Worm (Caenorhabditis elegans): ENCODE data around the gene fbxa-7.

DNA sequence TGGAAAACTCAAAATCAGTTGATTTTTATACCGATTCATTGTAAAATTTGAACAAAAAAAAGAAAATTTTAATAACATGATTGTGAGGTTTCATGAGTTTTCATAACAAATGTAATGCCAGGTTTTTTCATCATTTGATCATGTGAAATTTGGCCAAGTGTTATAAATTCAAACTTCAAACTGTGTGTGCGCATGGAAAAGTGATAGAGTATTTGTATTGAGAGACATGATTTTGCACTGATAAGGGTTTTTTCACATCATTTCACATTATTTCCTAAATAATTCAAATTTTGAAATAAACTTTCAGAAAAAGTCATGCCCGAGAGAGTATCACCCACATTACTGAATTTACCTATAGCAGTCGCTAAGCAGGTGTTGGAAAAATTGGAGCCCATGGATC is 39.9 kb upstream of the fbxa-7 start, which contains the start of gene fbxa-219:
- no peak for TF ChIP-seq fos-1 (tag; optimal IDR thresholded peaks at IDR 0.05)
- TF ChIP-seq nhr-237 (tag; optimal IDR thresholded peaks at IDR 0.05): no peak
